Fruit fly (Drosophila melanogaster) whole organism, embryonic: ENCODE measurements around the gene CG5612.

Source experiments
- Awh ChIP-seq: fragments of 200-800 bp; sonication (Bioruptor generic); IDR thresholded peaks from 2 replicates; pipeline ENCODE4, ENCODE4 v1.3.6; 2022; ENCODE audit warnings: missing biosample characterization, missing genetic modification characterization
- C15 ChIP-seq: fragments of 200-800 bp; sonication (Bioruptor generic); IDR thresholded peaks from 3 replicates; pipeline ENCODE4 v1.3.6; 2022; ENCODE audit warnings: missing biosample characterization, missing genetic modification characterization
- CG11093 ChIP-seq: fragments of 200-800 bp; sonication (Bioruptor generic); IDR thresholded peaks from 3 replicates; pipeline ENCODE4 v1.3.6; 2022; ENCODE audit warnings: missing biosample characterization, missing genetic modification characterization
- CG12299 ChIP-seq: fragments of 200-800 bp; sonication (Bioruptor generic); optimal IDR thresholded peaks from 2 replicates; lab custom pipeline; 2018; ENCODE audit warnings: missing biosample characterization, mild to moderate bottlenecking, missing genetic modification characterization
- CG12391 ChIP-seq: fragments of 200-800 bp; sonication (Bioruptor generic); optimal IDR thresholded peaks from 3 replicates; lab custom pipeline; 2018; ENCODE audit warnings: missing biosample characterization, mild to moderate bottlenecking, missing genetic modification characterization, moderate library complexity
- CG12744 ChIP-seq: fragments of 200-800 bp; sonication (Bioruptor generic); optimal IDR thresholded peaks from 2 replicates; lab custom pipeline; 2016; ENCODE audit warnings: missing biosample characterization, missing genetic modification characterization
- CG12942 ChIP-seq: fragments of 200-800 bp; sonication (Bioruptor generic); optimal IDR thresholded peaks from 3 replicates; lab custom pipeline; 2016; ENCODE audit warnings: missing biosample characterization, missing genetic modification characterization
- CG13287 ChIP-seq: fragments of 200-800 bp; sonication (Bioruptor generic); IDR thresholded peaks from 2 replicates; pipeline ENCODE4 v1.3.6; 2022; ENCODE audit warnings: missing biosample characterization, missing genetic modification characterization; ENCODE audit not compliant: partially characterized antibody
- CG14710 ChIP-seq: fragments of 200-800 bp; sonication (Bioruptor generic); optimal IDR thresholded peaks from 3 replicates; lab custom pipeline; 2019; ENCODE audit warnings: missing biosample characterization, mild to moderate bottlenecking, missing genetic modification characterization, moderate library complexity
- CG1647 ChIP-seq: fragments of 200-800 bp; sonication (Bioruptor generic); optimal IDR thresholded peaks from 3 replicates; lab custom pipeline; 2016; ENCODE audit warnings: missing biosample characterization, missing genetic modification characterization
- CG17328 ChIP-seq: fragments of 200-800 bp; sonication (Bioruptor generic); IDR thresholded peaks from 2 replicates; pipeline ENCODE4 v1.3.6; 2022; ENCODE audit warnings: missing biosample characterization, missing genetic modification characterization
- CG17612 ChIP-seq: fragments of 200-800 bp; sonication (Bioruptor generic); IDR thresholded peaks from 2 replicates; pipeline ENCODE4 v1.3.6; 2022; ENCODE audit warnings: missing biosample characterization, missing genetic modification characterization
- CG2889 ChIP-seq: fragments of 200-800 bp; sonication (Bioruptor generic); IDR thresholded peaks from 3 replicates; pipeline ENCODE4 v1.3.6; 2022; ENCODE audit warnings: missing biosample characterization, missing genetic modification characterization
- CG31365 ChIP-seq: fragments of 200-800 bp; sonication (Bioruptor generic); optimal IDR thresholded peaks from 2 replicates; lab custom pipeline; 2018; ENCODE audit warnings: missing biosample characterization, mild to moderate bottlenecking, missing genetic modification characterization
- CG31441 ChIP-seq: fragments of 200-800 bp; sonication (Bioruptor generic); IDR thresholded peaks from 2 replicates; pipeline ENCODE4 v1.3.6; 2022; ENCODE audit warnings: missing biosample characterization, missing genetic modification characterization
- CG34224 ChIP-seq: fragments of 200-800 bp; sonication (Bioruptor generic); IDR thresholded peaks from 3 replicates; pipeline ENCODE4 v1.3.6; 2022; ENCODE audit warnings: missing biosample characterization, missing genetic modification characterization; ENCODE audit not compliant: partially characterized antibody
- CG4424 ChIP-seq: fragments of 200-800 bp; sonication (Bioruptor generic); optimal IDR thresholded peaks from 3 replicates; lab custom pipeline; 2016; ENCODE audit warnings: missing biosample characterization, missing genetic modification characterization
- CG6689 ChIP-seq: fragments of 200-800 bp; sonication (Bioruptor generic); IDR thresholded peaks from 2 replicates; pipeline ENCODE4 v1.3.6; 2022; ENCODE audit warnings: missing biosample characterization, missing genetic modification characterization
- CG7271 ChIP-seq: fragments of 200-800 bp; sonication (Bioruptor generic); optimal IDR thresholded peaks from 2 replicates; lab custom pipeline; 2018; ENCODE audit warnings: missing biosample characterization, mild to moderate bottlenecking, missing genetic modification characterization, moderate library complexity
- CG7987 ChIP-seq: fragments of 200-800 bp; sonication (Bioruptor generic); optimal IDR thresholded peaks from 2 replicates; lab custom pipeline; 2018; ENCODE audit warnings: missing biosample characterization, mild to moderate bottlenecking, missing genetic modification characterization, moderate library complexity
- CG8944 ChIP-seq: fragments of 200-800 bp; sonication (Bioruptor generic); optimal IDR thresholded peaks from 3 replicates; lab custom pipeline; 2016; ENCODE audit warnings: missing biosample characterization, missing genetic modification characterization
- Dad ChIP-seq: fragments of 200-800 bp; sonication (Bioruptor generic); optimal IDR thresholded peaks from 3 replicates; lab custom pipeline; 2016; ENCODE audit warnings: missing biosample characterization, missing genetic modification characterization
- Dp ChIP-seq: fragments of 200-800 bp; sonication (Bioruptor generic); optimal IDR thresholded peaks from 2 replicates; lab custom pipeline; 2018; ENCODE audit warnings: missing biosample characterization, mild to moderate bottlenecking, missing genetic modification characterization, moderate library complexity
- HHEX ChIP-seq: fragments of 200-800 bp; sonication (Bioruptor generic); optimal IDR thresholded peaks from 3 replicates; lab custom pipeline; 2017; ENCODE audit warnings: missing biosample characterization, mild to moderate bottlenecking, missing genetic modification characterization, missing genetic modification reagents
- HLH54F ChIP-seq: fragments of 200-800 bp; sonication (Bioruptor generic); optimal IDR thresholded peaks from 3 replicates; lab custom pipeline; 2016; ENCODE audit warnings: missing biosample characterization, missing genetic modification characterization
- Oaz ChIP-seq: fragments of 200-800 bp; sonication (Bioruptor generic); IDR thresholded peaks from 2 replicates; pipeline ENCODE4 v1.3.6; 2022; ENCODE audit warnings: missing biosample characterization, missing genetic modification characterization
- Optix ChIP-seq: fragments of 200-800 bp; sonication (Bioruptor generic); IDR thresholded peaks from 3 replicates; pipeline ENCODE4 v1.3.6; 2022; ENCODE audit warnings: missing biosample characterization, missing genetic modification characterization
- PHDP ChIP-seq: fragments of 200-800 bp; sonication (Bioruptor generic); optimal IDR thresholded peaks from 3 replicates; lab custom pipeline; 2018; ENCODE audit warnings: missing biosample characterization, mild to moderate bottlenecking, missing genetic modification characterization, moderate library complexity
- TFAM ChIP-seq: fragments of 200-800 bp; sonication (Bioruptor generic); optimal IDR thresholded peaks from 2 replicates; lab custom pipeline; 2017; ENCODE audit warnings: missing biosample characterization, missing genetic modification characterization, inconsistent platforms
- al ChIP-seq: fragments of 200-800 bp; sonication (Bioruptor generic); IDR thresholded peaks from 2 replicates; pipeline ENCODE4 v1.3.6; 2022; ENCODE audit warnings: missing biosample characterization, missing genetic modification characterization
- ato ChIP-seq: fragments of 200-800 bp; sonication (Bioruptor generic); IDR thresholded peaks from 2 replicates; pipeline ENCODE4 v1.3.6; 2022; ENCODE audit warnings: missing biosample characterization, missing genetic modification characterization; ENCODE audit not compliant: partially characterized antibody
- cad ChIP-seq: fragments of >200 bp; optimal IDR thresholded peaks from 2 replicates; lab custom pipeline; 2017; ENCODE audit warnings: missing biosample characterization, missing genetic modification characterization
- caup ChIP-seq: fragments of 200-800 bp; sonication (Bioruptor generic); optimal IDR thresholded peaks from 3 replicates; lab custom pipeline; 2017; ENCODE audit warnings: missing biosample characterization, mild to moderate bottlenecking, missing genetic modification characterization, moderate library complexity; ENCODE audit not compliant: severe bottlenecking
- chn ChIP-seq: fragments of 200-800 bp; sonication (Bioruptor generic); optimal IDR thresholded peaks from 2 replicates; lab custom pipeline; 2016; ENCODE audit warnings: missing biosample characterization, missing genetic modification characterization
- corto ChIP-seq: fragments of 200-800 bp; sonication (Bioruptor generic); optimal IDR thresholded peaks from 2 replicates; lab custom pipeline; 2016; ENCODE audit warnings: missing biosample characterization, mild to moderate bottlenecking, missing genetic modification characterization, moderate library complexity
- crol ChIP-seq: fragments of 200-800 bp; sonication (Bioruptor generic); IDR thresholded peaks from 2 replicates; pipeline ENCODE4 v1.3.6; 2022; ENCODE audit warnings: missing biosample characterization, missing genetic modification characterization
- disco-r ChIP-seq: fragments of 200-800 bp; sonication (Bioruptor generic); optimal IDR thresholded peaks from 2 replicates; lab custom pipeline; 2016; ENCODE audit warnings: missing biosample characterization, missing genetic modification characterization
- dmrt99B ChIP-seq: fragments of 200-800 bp; sonication (Bioruptor generic); optimal IDR thresholded peaks from 2 replicates; lab custom pipeline; 2018; ENCODE audit warnings: missing biosample characterization, mild to moderate bottlenecking, missing genetic modification characterization, moderate library complexity
- dpn ChIP-seq, 2 experiments: fragments of 200-800 bp; sonication (Bioruptor generic); optimal IDR thresholded peaks; 3 replicates each; lab custom pipeline; 2016; ENCODE audit warnings: missing biosample characterization in 2 of 2, missing genetic modification characterization in 2 of 2
- grn ChIP-seq: fragments of 200-800 bp; sonication (Bioruptor generic); optimal IDR thresholded peaks from 3 replicates; lab custom pipeline; 2017; ENCODE audit warnings: missing biosample characterization, missing genetic modification characterization
- gsb-n ChIP-seq: fragments of 200-800 bp; sonication (Bioruptor generic); optimal IDR thresholded peaks from 3 replicates; lab custom pipeline; 2018; ENCODE audit warnings: missing biosample characterization, mild to moderate bottlenecking, missing genetic modification characterization
- lbe ChIP-seq: fragments of 200-800 bp; sonication (Bioruptor generic); optimal IDR thresholded peaks from 2 replicates; lab custom pipeline; 2016; ENCODE audit warnings: missing biosample characterization, mild to moderate bottlenecking, missing genetic modification characterization
- maf-S ChIP-seq: fragments of 200-800 bp; sonication (Bioruptor generic); optimal IDR thresholded peaks from 2 replicates; lab custom pipeline; 2016; ENCODE audit warnings: missing biosample characterization, missing genetic modification characterization
- mam ChIP-seq: fragments of 200-800 bp; sonication (Bioruptor generic); optimal IDR thresholded peaks from 3 replicates; lab custom pipeline; 2016; ENCODE audit warnings: missing biosample characterization, missing genetic modification characterization
- peb ChIP-seq: fragments of 200-800 bp; sonication (Bioruptor generic); IDR thresholded peaks from 2 replicates; pipeline ENCODE4 v1.3.6; 2022; ENCODE audit warnings: missing biosample characterization, missing genetic modification characterization
- sisA ChIP-seq: fragments of 200-800 bp; sonication (Bioruptor generic); IDR thresholded peaks from 2 replicates; pipeline ENCODE4 v1.3.6; 2022; ENCODE audit warnings: missing biosample characterization, missing genetic modification characterization
- tap ChIP-seq: fragments of 200-800 bp; optimal IDR thresholded peaks from 3 replicates; lab custom pipeline; 2019; ENCODE audit warnings: missing biosample characterization, mild to moderate bottlenecking, missing genetic modification characterization, moderate library complexity
- unpg ChIP-seq: fragments of 200-800 bp; sonication (Bioruptor generic); optimal IDR thresholded peaks from 3 replicates; lab custom pipeline; 2018; ENCODE audit warnings: missing biosample characterization, mild to moderate bottlenecking, missing genetic modification characterization, moderate library complexity
- vvl ChIP-seq: fragments of 200-800 bp; sonication (Bioruptor generic); IDR thresholded peaks from 2 replicates; pipeline ENCODE4 v1.3.6; 2022; ENCODE audit warnings: missing biosample characterization, missing genetic modification characterization
- wor ChIP-seq: fragments of 200-800 bp; sonication (Bioruptor generic); IDR thresholded peaks from 2 replicates; pipeline ENCODE4 v1.3.6; 2022; ENCODE audit warnings: missing biosample characterization, missing genetic modification characterization

CG5612 gene

dm6 chr3R:27636010-27636584, 10.3 kb upstream of the CG5612 start, which contains the start of the genes CG5611 and Mtl (continued):
- TF ChIP-seq maf-S = peak; percentile 98
- TF ChIP-seq vvl (GFP tag; lab: Robert Waterston, UW) = peak; percentile 100
- peak; percentile 99 for TF ChIP-seq HLH54F
- TF ChIP-seq CG31365 (tag; lab: Kevin White, UChicago) = peak; percentile 94
- peak; percentile 100 for TF ChIP-seq sisA (GFP tag; lab: Robert Waterston, UW)
- peak; percentile 98 for TF ChIP-seq lbe (GFP tag; lab: Kevin White, UChicago)
- peak; percentile 99 for TF ChIP-seq CG14710 (tag; lab: Kevin White, UChicago)
- TF ChIP-seq CG31441 (GFP tag; lab: Robert Waterston, UW) = peak; percentile 99
- peak; percentile 100 for TF ChIP-seq Awh (GFP tag; lab: Robert Waterston, UW)
- peak; percentile 100 for TF ChIP-seq CG6689
- peak; percentile 97 for TF ChIP-seq Dad (GFP tag; lab: Kevin White, UChicago)
- TF ChIP-seq C15 (GFP tag; lab: Robert Waterston, UW) = peak; percentile 99
- peak; percentile 95 for TF ChIP-seq TFAM (GFP tag; lab: Kevin White, UChicago)
- TF ChIP-seq dmrt99B (tag; lab: Kevin White, UChicago) = peak; percentile 100
- TF ChIP-seq mam (GFP tag; lab: Kevin White, UChicago) = peak; percentile 99
- no peak for TF ChIP-seq ato (GFP tag; lab: Robert Waterston, UW)
- peak; percentile 100 for TF ChIP-seq CG12391 (tag; lab: Kevin White, UChicago)
- TF ChIP-seq CG7987 (GFP tag; lab: Kevin White, UChicago) = peak; percentile 98
- peak; percentile 100 for TF ChIP-seq al (GFP tag; lab: Robert Waterston, UW)
- TF ChIP-seq HHEX (GFP tag; lab: Kevin White, UChicago) = peak; percentile 100
- peak; percentile 99 for TF ChIP-seq caup (GFP tag; lab: Kevin White, UChicago)
- TF ChIP-seq Optix = peak; percentile 99
- peak; percentile 100 for TF ChIP-seq gsb-n (tag; lab: Kevin White, UChicago)
- peak; percentile 98 for TF ChIP-seq CG12744 (GFP tag; lab: Kevin White, UChicago)
- TF ChIP-seq CG34224 (GFP tag; lab: Robert Waterston, UW) = no peak
- TF ChIP-seq CG13287 (GFP tag; lab: Robert Waterston, UW) = peak; percentile 28; the same call in 1 of the 2 replicates
- TF ChIP-seq CG17328 (GFP tag; lab: Robert Waterston, UW) = peak; percentile 100
- peak; percentile 100 for TF ChIP-seq CG11093 (GFP tag; lab: Robert Waterston, UW)
- TF ChIP-seq PHDP (tag; lab: Kevin White, UChicago) = peak; percentile 100
- peak; percentile 99 to 100 for TF ChIP-seq dpn (GFP tag; optimal IDR thresholded peaks at IDR 0.05; lab: Kevin White, UChicago)
- TF ChIP-seq CG17612 = peak; percentile 100
- TF ChIP-seq CG1647 = peak; percentile 98
- peak; percentile 97 for TF ChIP-seq corto (GFP tag; lab: Kevin White, UChicago)
- peak; percentile 100 for TF ChIP-seq CG2889 (GFP tag; lab: Robert Waterston, UW)
- peak; percentile 94 for TF ChIP-seq crol (GFP tag; lab: Robert Waterston, UW)
- no peak for TF ChIP-seq cad (GFP tag; lab: Kevin White, UChicago)
- peak; percentile 100 for TF ChIP-seq tap (tag; lab: Kevin White, UChicago)
- TF ChIP-seq Oaz (GFP tag; lab: Robert Waterston, UW) = peak; percentile 100
- TF ChIP-seq grn (GFP tag; lab: Kevin White, UChicago) = peak; percentile 93
- TF ChIP-seq CG8944 (GFP tag; lab: Kevin White, UChicago) = peak; percentile 97
- TF ChIP-seq CG4424 (GFP tag; lab: Kevin White, UChicago) = peak; percentile 100
- TF ChIP-seq CG7271 (tag; lab: Kevin White, UChicago) = peak; percentile 100
- peak; percentile 100 for TF ChIP-seq unpg (GFP tag; lab: Kevin White, UChicago)
- peak; percentile 99 for TF ChIP-seq CG12299 (tag; lab: Kevin White, UChicago)
- TF ChIP-seq disco-r = peak; percentile 88
- peak; percentile 100 for TF ChIP-seq wor (GFP tag; lab: Robert Waterston, UW)
- TF ChIP-seq chn = peak; percentile 99
- peak; percentile 100 for TF ChIP-seq CG12942 (GFP tag; lab: Kevin White, UChicago)
- TF ChIP-seq peb (GFP tag; lab: Robert Waterston, UW) = peak; percentile 100
- peak; percentile 41 for TF ChIP-seq Dp (GFP tag; lab: Kevin White, UChicago)
